Fruit fly (Drosophila melanogaster) whole organism, embryonic: ENCODE data around the gene Ocrl.

ENCODE experiments used
- BtbVII ChIP-seq: fragments of 200-800 bp; sonication (Bioruptor generic); optimal IDR thresholded peaks from 3 replicates; lab custom pipeline; 2017; ENCODE audit warnings: missing biosample characterization, mild to moderate bottlenecking, missing genetic modification characterization
- CG12391 ChIP-seq: fragments of 200-800 bp; sonication (Bioruptor generic); optimal IDR thresholded peaks from 3 replicates; lab custom pipeline; 2018; ENCODE audit warnings: missing biosample characterization, mild to moderate bottlenecking, missing genetic modification characterization, moderate library complexity
- CG13894 ChIP-seq: fragments of 200-800 bp; sonication (Bioruptor generic); optimal IDR thresholded peaks from 3 replicates; lab custom pipeline; 2018; ENCODE audit warnings: missing biosample characterization, mild to moderate bottlenecking, missing genetic modification characterization, moderate library complexity
- CG15479 ChIP-seq: fragments of 200-800 bp; sonication (Bioruptor generic); optimal IDR thresholded peaks from 3 replicates; lab custom pipeline; 2019; ENCODE audit warnings: missing biosample characterization, mild to moderate bottlenecking, missing genetic modification characterization, moderate library complexity
- CG17186 ChIP-seq: fragments of 200-800 bp; sonication (Bioruptor generic); optimal IDR thresholded peaks from 3 replicates; lab custom pipeline; 2017; ENCODE audit warnings: missing biosample characterization, missing genetic modification reagents, missing genetic modification characterization
- CG17802 ChIP-seq: fragments of 200-800 bp; sonication (Bioruptor generic); optimal IDR thresholded peaks from 2 replicates; lab custom pipeline; 2018; ENCODE audit warnings: missing biosample characterization, mild to moderate bottlenecking, missing genetic modification characterization, moderate library complexity
- CG17912 ChIP-seq: fragments of 200-800 bp; sonication (Bioruptor generic); optimal IDR thresholded peaks from 2 replicates; lab custom pipeline; 2018; ENCODE audit warnings: missing biosample characterization, mild to moderate bottlenecking, missing genetic modification characterization
- CG18764 ChIP-seq: fragments of 200-800 bp; sonication (Bioruptor generic); optimal IDR thresholded peaks from 3 replicates; lab custom pipeline; 2016; ENCODE audit warnings: missing biosample characterization, missing genetic modification characterization
- CG30020 ChIP-seq: fragments of 200-800 bp; optimal IDR thresholded peaks from 2 replicates; lab custom pipeline; 2019; ENCODE audit warnings: missing biosample characterization, mild to moderate bottlenecking, missing genetic modification characterization, moderate library complexity
- CG31365 ChIP-seq: fragments of 200-800 bp; sonication (Bioruptor generic); optimal IDR thresholded peaks from 2 replicates; lab custom pipeline; 2018; ENCODE audit warnings: missing biosample characterization, mild to moderate bottlenecking, missing genetic modification characterization
- CG3163 ChIP-seq: fragments of 200-800 bp; sonication (Bioruptor generic); optimal IDR thresholded peaks from 3 replicates; lab custom pipeline; 2016; ENCODE audit warnings: missing biosample characterization, missing genetic modification characterization
- CG32772 ChIP-seq: fragments of 200-800 bp; sonication (Bioruptor generic); IDR thresholded peaks from 2 replicates; pipeline ENCODE4 v1.3.6; 2022; ENCODE audit warnings: missing biosample characterization, missing genetic modification characterization
- CG3838 ChIP-seq: fragments of 200-800 bp; sonication (Bioruptor generic); optimal IDR thresholded peaks from 3 replicates; lab custom pipeline; 2016; ENCODE audit warnings: missing biosample characterization, missing genetic modification characterization
- CG4282 ChIP-seq: fragments of 200-800 bp; sonication (Bioruptor generic); optimal IDR thresholded peaks from 2 replicates; lab custom pipeline; 2016; ENCODE audit warnings: missing biosample characterization, missing genetic modification characterization
- CG4404 ChIP-seq: fragments of 200-800 bp; sonication (Bioruptor generic); IDR thresholded peaks from 2 replicates; pipeline ENCODE4 v1.3.6; 2022; ENCODE audit warnings: missing biosample characterization, missing genetic modification characterization
- CG6654 ChIP-seq: fragments of 200-800 bp; sonication (Bioruptor generic); optimal IDR thresholded peaks from 2 replicates; lab custom pipeline; 2017; ENCODE audit warnings: missing biosample characterization, mild to moderate bottlenecking, missing genetic modification characterization
- CG6683 ChIP-seq: fragments of 200-800 bp; sonication (Bioruptor generic); optimal IDR thresholded peaks from 2 replicates; lab custom pipeline; 2017; ENCODE audit warnings: missing biosample characterization, mild to moderate bottlenecking, missing genetic modification characterization, missing genetic modification reagents
- CG7372 ChIP-seq: fragments of 200-800 bp; sonication (Bioruptor generic); IDR thresholded peaks from 2 replicates; pipeline ENCODE4 v1.3.6; 2022; ENCODE audit warnings: missing biosample characterization, missing genetic modification characterization
- CG7839 ChIP-seq: fragments of 200-800 bp; sonication (Bioruptor generic); optimal IDR thresholded peaks from 3 replicates; lab custom pipeline; 2018; ENCODE audit warnings: missing biosample characterization, mild to moderate bottlenecking, missing genetic modification characterization, moderate library complexity
- CTCF ChIP-seq: fragments of 200-800 bp; sonication (Bioruptor generic); optimal IDR thresholded peaks from 2 replicates; lab custom pipeline; 2017; ENCODE audit warnings: missing biosample characterization, mild to moderate bottlenecking, missing genetic modification characterization, moderate library complexity
- Camta ChIP-seq: fragments of 200-800 bp; sonication (Bioruptor generic); optimal IDR thresholded peaks from 2 replicates; lab custom pipeline; 2016; ENCODE audit warnings: missing biosample characterization, missing genetic modification characterization
- Dbx ChIP-seq: fragments of 200-800 bp; sonication (Bioruptor generic); IDR thresholded peaks from 3 replicates; pipeline ENCODE4 v1.3.6; 2022; ENCODE audit warnings: missing biosample characterization, missing genetic modification characterization
- Elba2 ChIP-seq: fragments of 200-800 bp; sonication (Bioruptor generic); optimal IDR thresholded peaks from 3 replicates; lab custom pipeline; 2016; ENCODE audit warnings: missing biosample characterization, missing genetic modification characterization
- Ets65A ChIP-seq: fragments of 200-800 bp; sonication (Bioruptor generic); peaks from one replicate; lab custom pipeline; 2016; ENCODE audit warnings: missing biosample characterization, missing genetic modification characterization
- Fer2 ChIP-seq: fragments of 200-800 bp; sonication (Bioruptor generic); optimal IDR thresholded peaks from 2 replicates; lab custom pipeline; 2018; ENCODE audit warnings: missing biosample characterization, mild to moderate bottlenecking, missing genetic modification characterization, moderate library complexity
- HLH4C ChIP-seq: fragments of 200-800 bp; sonication (Bioruptor generic); IDR thresholded peaks from 3 replicates; pipeline ENCODE4 v1.3.6; 2022; ENCODE audit warnings: missing biosample characterization, missing genetic modification characterization; ENCODE audit not compliant: partially characterized antibody
- HLH54F ChIP-seq: fragments of 200-800 bp; sonication (Bioruptor generic); optimal IDR thresholded peaks from 3 replicates; lab custom pipeline; 2016; ENCODE audit warnings: missing biosample characterization, missing genetic modification characterization
- Hand ChIP-seq: fragments of 200-800 bp; sonication (Bioruptor generic); optimal IDR thresholded peaks from 2 replicates; lab custom pipeline; 2017; ENCODE audit warnings: mild to moderate bottlenecking, missing biosample characterization, missing genetic modification reagents, missing genetic modification characterization
- Nf-YB ChIP-seq: fragments of 200-800 bp; sonication (Bioruptor generic); optimal IDR thresholded peaks from 3 replicates; lab custom pipeline; 2019; ENCODE audit warnings: missing biosample characterization, mild to moderate bottlenecking, missing genetic modification characterization, moderate library complexity
- Spps ChIP-seq: fragments of 200-800 bp; sonication (Bioruptor generic); optimal IDR thresholded peaks from 2 replicates; lab custom pipeline; 2018; ENCODE audit warnings: missing biosample characterization, mild to moderate bottlenecking, missing genetic modification characterization
- Trl ChIP-seq, 3 experiments: fragments of >200 bp in 2 of 3; fragments of 200-800 bp in 1 of 3; sonication (Bioruptor generic) in 1 of 3; optimal IDR thresholded peaks; 2 replicates in 1 of 3; 3 replicates in 2 of 3; lab custom pipeline; 2016 to 2017; ENCODE audit warnings: missing biosample characterization in 1 of 3, missing genetic modification characterization in 1 of 3
- Xbp1 ChIP-seq: fragments of 200-800 bp; sonication (Bioruptor generic); optimal IDR thresholded peaks from 3 replicates; lab custom pipeline; 2016; ENCODE audit warnings: missing biosample characterization, mild to moderate bottlenecking, missing genetic modification characterization
- bcd ChIP-seq: fragments of 200-800 bp; sonication (Bioruptor generic); optimal IDR thresholded peaks from 2 replicates; lab custom pipeline; 2017; ENCODE audit warnings: missing biosample characterization, mild to moderate bottlenecking, missing genetic modification characterization
- chm ChIP-seq: fragments of 200-800 bp; sonication (Bioruptor generic); IDR thresholded peaks from 2 replicates; pipeline ENCODE4 v1.3.6; 2022; ENCODE audit warnings: missing biosample characterization, missing genetic modification characterization
- ci ChIP-seq: fragments of 200-800 bp; sonication (Bioruptor generic); IDR thresholded peaks from 3 replicates; pipeline ENCODE4 v1.3.6; 2022; ENCODE audit warnings: missing biosample characterization, missing genetic modification characterization
- dpn ChIP-seq, 2 experiments: fragments of 200-800 bp; sonication (Bioruptor generic); optimal IDR thresholded peaks; 3 replicates each; lab custom pipeline; 2016; ENCODE audit warnings: missing biosample characterization in 2 of 2, missing genetic modification characterization in 2 of 2
- dysf ChIP-seq: fragments of 200-800 bp; sonication (Bioruptor generic); IDR thresholded peaks from 3 replicates; pipeline ENCODE4 v1.3.6; 2022; ENCODE audit warnings: missing biosample characterization, missing genetic modification characterization
- eyg ChIP-seq: fragments of 200-800 bp; sonication (Bioruptor generic); optimal IDR thresholded peaks from 3 replicates; lab custom pipeline; 2016; ENCODE audit warnings: missing biosample characterization, missing genetic modification characterization
- gcm2 ChIP-seq: fragments of 200-800 bp; sonication (Bioruptor generic); optimal IDR thresholded peaks from 2 replicates; lab custom pipeline; 2016; ENCODE audit warnings: missing biosample characterization, missing genetic modification characterization
- maf-S ChIP-seq: fragments of 200-800 bp; sonication (Bioruptor generic); optimal IDR thresholded peaks from 2 replicates; lab custom pipeline; 2016; ENCODE audit warnings: missing biosample characterization, missing genetic modification characterization
- nerfin-2 ChIP-seq: fragments of 200-800 bp; sonication (Bioruptor generic); IDR thresholded peaks from 2 replicates; pipeline ENCODE4 v1.3.6; 2022; ENCODE audit warnings: missing biosample characterization, missing genetic modification characterization; ENCODE audit not compliant: partially characterized antibody
- onecut ChIP-seq: fragments of 200-800 bp; sonication (Bioruptor generic); IDR thresholded peaks from 2 replicates; pipeline ENCODE4 v1.3.6; 2022; ENCODE audit warnings: missing biosample characterization, missing genetic modification characterization
- psq ChIP-seq: fragments of 200-800 bp; sonication (Bioruptor generic); optimal IDR thresholded peaks from 2 replicates; lab custom pipeline; 2017; ENCODE audit warnings: missing biosample characterization, missing genetic modification characterization
- repo ChIP-seq: fragments of 200-800 bp; sonication (Bioruptor generic); optimal IDR thresholded peaks from 2 replicates; lab custom pipeline; 2016; ENCODE audit warnings: missing biosample characterization, missing genetic modification characterization
- schlank ChIP-seq: fragments of 200-800 bp; sonication (Bioruptor generic); optimal IDR thresholded peaks from 2 replicates; lab custom pipeline; 2018; ENCODE audit warnings: missing biosample characterization, mild to moderate bottlenecking, missing genetic modification characterization
- seq ChIP-seq: fragments of 200-800 bp; sonication (Bioruptor generic); IDR thresholded peaks from 2 replicates; pipeline ENCODE4 v1.3.6; 2022; ENCODE audit warnings: missing biosample characterization, missing genetic modification characterization
- shn ChIP-seq: fragments of 200-800 bp; sonication (Bioruptor generic); optimal IDR thresholded peaks from 3 replicates; lab custom pipeline; 2016; ENCODE audit warnings: missing biosample characterization, missing genetic modification characterization
- stwl ChIP-seq: fragments of 200-800 bp; sonication (Bioruptor generic); optimal IDR thresholded peaks from 3 replicates; lab custom pipeline; 2018; ENCODE audit warnings: missing biosample characterization, mild to moderate bottlenecking, missing genetic modification characterization, moderate library complexity
- trh ChIP-seq: fragments of 200-800 bp; sonication (Bioruptor generic); optimal IDR thresholded peaks from 2 replicates; lab custom pipeline; 2016; ENCODE audit warnings: missing biosample characterization, missing genetic modification characterization
- unc-4 ChIP-seq: fragments of 200-800 bp; sonication (Bioruptor generic); IDR thresholded peaks from 2 replicates; pipeline ENCODE4 v1.3.6; 2022; ENCODE audit warnings: missing biosample characterization, missing genetic modification characterization; ENCODE audit not compliant: partially characterized antibody
- unpg ChIP-seq: fragments of 200-800 bp; sonication (Bioruptor generic); optimal IDR thresholded peaks from 3 replicates; lab custom pipeline; 2018; ENCODE audit warnings: missing biosample characterization, mild to moderate bottlenecking, missing genetic modification characterization, moderate library complexity

The Ocrl gene

dm6 chrX:1907727-1908264 is 15.0 kb upstream of the Ocrl start, which contains the start of gene mip130 (continued):
- no peak for TF ChIP-seq Nf-YB (GFP tag; lab: Kevin White, UChicago)
- TF ChIP-seq dpn (GFP tag; optimal IDR thresholded peaks at IDR 0.05; lab: Kevin White, UChicago), result peak; percentile 31 to 40
- no peak for TF ChIP-seq BtbVII (GFP tag; lab: Kevin White, UChicago)
- TF ChIP-seq CG3163 (GFP tag; lab: Kevin White, UChicago), result no peak
- no peak for TF ChIP-seq Dbx
- TF ChIP-seq unpg (GFP tag; lab: Kevin White, UChicago), result peak; percentile 33
- 0 out of 2 replicates have a peak, but pooled peaks have one; percentile 23 for TF ChIP-seq seq (GFP tag; lab: Robert Waterston, UW)
- TF ChIP-seq CG7839 (tag; lab: Kevin White, UChicago), result peak; percentile 66
- TF ChIP-seq CG30020, result peak; percentile 12
- 0 out of 2 replicates have a peak, but pooled peaks have one; percentile 30 for TF ChIP-seq CG7372
- TF ChIP-seq Spps (tag; lab: Kevin White, UChicago), result no peak
- TF ChIP-seq shn (GFP tag; lab: Kevin White, UChicago), result no peak
- TF ChIP-seq eyg (GFP tag; lab: Kevin White, UChicago), result no peak
- no peak for TF ChIP-seq chm (GFP tag; lab: Robert Waterston, UW)
- peak; percentile 69 for TF ChIP-seq dysf (GFP tag; lab: Robert Waterston, UW)
- no peak for TF ChIP-seq ci (GFP tag; lab: Robert Waterston, UW)
- peak; percentile 28 for TF ChIP-seq CG18764 (GFP tag; lab: Kevin White, UChicago)
- TF ChIP-seq gcm2 (GFP tag; lab: Kevin White, UChicago), result no peak
- no peak for TF ChIP-seq schlank (tag; lab: Kevin White, UChicago)
- TF ChIP-seq CG17802 (tag; lab: Kevin White, UChicago), result no peak
- TF ChIP-seq Ets65A, result peak; percentile 88
- no peak for TF ChIP-seq nerfin-2
- no peak for TF ChIP-seq Trl (optimal IDR thresholded peaks at IDR 0.05; lab: Kevin White, UChicago)
- peak; percentile 55 for TF ChIP-seq Trl (GFP tag; optimal IDR thresholded peaks at IDR 0.05; lab: Kevin White, UChicago)
- no peak for TF ChIP-seq onecut (GFP tag; lab: Robert Waterston, UW)
- no peak for TF ChIP-seq Hand (GFP tag; lab: Kevin White, UChicago)
- TF ChIP-seq repo (GFP tag; lab: Kevin White, UChicago), result no peak
- no peak for TF ChIP-seq CG6683
- TF ChIP-seq bcd (GFP tag; lab: Kevin White, UChicago), result peak; percentile 50
- no peak for TF ChIP-seq maf-S
- TF ChIP-seq CG15479, result no peak
- peak; percentile 5; the same call in 1 of the 2 replicates for TF ChIP-seq CG32772
- no peak for TF ChIP-seq CG3838
- TF ChIP-seq CG17912 (GFP tag; lab: Kevin White, UChicago), result no peak
- no peak for TF ChIP-seq Elba2 (GFP tag; lab: Kevin White, UChicago)
- no peak for TF ChIP-seq CG6654
- peak; percentile 42 for TF ChIP-seq stwl (tag; lab: Kevin White, UChicago)
- no peak for TF ChIP-seq Fer2 (tag; lab: Kevin White, UChicago)
- TF ChIP-seq CTCF (GFP tag; lab: Kevin White, UChicago), result no peak
- peak; percentile 74 for TF ChIP-seq unc-4 (GFP tag; lab: Robert Waterston, UW)
- peak; percentile 54 for TF ChIP-seq Camta (GFP tag; lab: Kevin White, UChicago)
- TF ChIP-seq CG4404, result peak; percentile 8; the same call in 1 of the 2 replicates
- TF ChIP-seq HLH4C, result peak; percentile 59; the same call in 2 of the 3 replicates
- no peak for TF ChIP-seq CG31365 (tag; lab: Kevin White, UChicago)
- TF ChIP-seq psq, result no peak
- TF ChIP-seq CG12391 (tag; lab: Kevin White, UChicago), result peak; percentile 65
- TF ChIP-seq CG13894 (tag; lab: Kevin White, UChicago), result no peak
- no peak for TF ChIP-seq CG4282
- peak; percentile 3 for TF ChIP-seq HLH54F (GFP tag; lab: Kevin White, UChicago)
- peak; percentile 25 for TF ChIP-seq Xbp1 (GFP tag; lab: Kevin White, UChicago)
- peak; percentile 7 for TF ChIP-seq CG17186 (GFP tag; lab: Kevin White, UChicago)
- no peak for TF ChIP-seq trh (GFP tag; lab: Kevin White, UChicago)
